Worm (Caenorhabditis elegans) whole organism, early embryonic: ENCODE data around the gene sod-4.

Experiments
- B0310.2 ChIP-seq: sonication (generic microtip); optimal IDR thresholded peaks from 2 replicates; lab custom pipeline; 2016; ENCODE audit warnings: mild to moderate bottlenecking, missing genetic modification characterization, missing compliant biosample characterization
- F13C5.2 ChIP-seq: sonication (generic microtip); optimal IDR thresholded peaks from 2 replicates; lab custom pipeline; 2017; ENCODE audit warnings: mild to moderate bottlenecking, missing genetic modification characterization, inconsistent platforms, missing compliant biosample characterization
- aly-1 ChIP-seq: sonication (generic microtip); optimal IDR thresholded peaks from 2 replicates; lab custom pipeline; 2016; ENCODE audit warnings: missing genetic modification characterization, missing compliant biosample characterization
- ama-1 ChIP-seq: fragments of 150-350 bp; optimal IDR thresholded peaks from 2 replicates; lab custom pipeline; 2014
- ceh-13 ChIP-seq: fragments of 200-800 bp; sonication (Bioruptor generic); optimal IDR thresholded peaks from 2 replicates; lab custom pipeline; 2018; ENCODE audit warnings: mild to moderate bottlenecking, missing genetic modification characterization, missing compliant biosample characterization
- ceh-36 ChIP-seq: sonication (generic microtip); optimal IDR thresholded peaks from 2 replicates; lab custom pipeline; 2016; ENCODE audit warnings: missing genetic modification characterization, inconsistent platforms, missing compliant biosample characterization
- ets-7 ChIP-seq: sonication (generic microtip); optimal IDR thresholded peaks from 2 replicates; lab custom pipeline; 2016; ENCODE audit warnings: missing genotype, missing genetic modification characterization, missing compliant biosample characterization
- flt-1 ChIP-seq: fragments of 200-800 bp; sonication (Bioruptor generic); IDR thresholded peaks from 2 replicates; pipeline ENCODE4 v1.3.6; 2022; ENCODE audit warnings: missing genetic modification characterization, missing compliant biosample characterization
- pes-1 ChIP-seq: fragments of 200-800 bp; sonication (Bioruptor generic); IDR thresholded peaks from 2 replicates; pipeline ENCODE4 v1.3.6; 2022; ENCODE audit warnings: missing genetic modification reagents, missing genetic modification characterization, missing compliant biosample characterization
- scrt-1 ChIP-seq: fragments of 200-800 bp; sonication (Bioruptor generic); IDR thresholded peaks from 2 replicates; pipeline ENCODE4 v1.3.6; 2022; ENCODE audit warnings: missing genetic modification characterization, missing compliant biosample characterization
- tbx-11 ChIP-seq: fragments of 200-800 bp; sonication (Bioruptor generic); IDR thresholded peaks from 2 replicates; pipeline ENCODE4 v1.3.6; 2022; ENCODE audit warnings: missing genetic modification characterization, missing compliant biosample characterization
- tbx-37 ChIP-seq: fragments of 200-800 bp; sonication (Bioruptor generic); conservative IDR thresholded peaks from 2 replicates; pipeline ENCODE4 v1.3.6; 2022; ENCODE audit warnings: missing genetic modification reagents, missing genetic modification characterization, missing compliant biosample characterization
- tra-4 ChIP-seq: sonication (generic microtip); optimal IDR thresholded peaks from 2 replicates; lab custom pipeline; 2017; ENCODE audit warnings: missing genetic modification characterization, missing compliant biosample characterization

ce11 chrIII:9542816-9543215, 42.6 kb upstream of the sod-4 start, which contains the start of gene eif-2Balpha:
- TF ChIP-seq ama-1 (no peak), flt-1 (GFP tag; lab: Robert Waterston, UW) (no peak), ets-7 (tag; lab: Kevin White, UChicago) (no peak), B0310.2 (tag; lab: Kevin White, UChicago) (no peak), tbx-37 (GFP tag; lab: Robert Waterston, UW) (no peak), scrt-1 (GFP tag; lab: Robert Waterston, UW) (no peak), pes-1 (GFP tag; lab: Robert Waterston, UW) (no peak), F13C5.2 (no peak), aly-1 (tag; lab: Kevin White, UChicago) (no peak), tra-4 (tag; lab: Kevin White, UChicago) (no peak), ceh-36 (tag; lab: Kevin White, UChicago) (no peak), ceh-13 (GFP tag; lab: Kevin White, UChicago) (no peak), tbx-11 (no peak)
